Fruit fly (Drosophila melanogaster) whole organism, embryonic: ENCODE measurements around the gene CG32344.

Experiments
- Ada2b ChIP-seq: fragments of 200-800 bp; sonication (Bioruptor generic); IDR thresholded peaks from 2 replicates; pipeline ENCODE4 v1.3.6; 2022; ENCODE audit warnings: missing biosample characterization, missing genetic modification characterization
- CG10274 ChIP-seq: fragments of 200-800 bp; sonication (Bioruptor generic); optimal IDR thresholded peaks from 3 replicates; lab custom pipeline; 2017; ENCODE audit warnings: missing biosample characterization, mild to moderate bottlenecking, missing genetic modification characterization
- CG10959 ChIP-seq: fragments of 200-800 bp; sonication (Bioruptor generic); IDR thresholded peaks from 2 replicates; pipeline ENCODE4 v1.3.6; 2022; ENCODE audit warnings: missing biosample characterization, missing genetic modification characterization
- CG18476 ChIP-seq: fragments of 200-800 bp; sonication (Bioruptor generic); optimal IDR thresholded peaks from 2 replicates; lab custom pipeline; 2016; ENCODE audit warnings: missing biosample characterization, mild to moderate bottlenecking, missing genetic modification characterization
- dpn ChIP-seq, 2 experiments: fragments of 200-800 bp; sonication (Bioruptor generic); optimal IDR thresholded peaks; 3 replicates each; lab custom pipeline; 2016; ENCODE audit warnings: missing biosample characterization in 2 of 2, missing genetic modification characterization in 2 of 2
- sr ChIP-seq: fragments of 200-800 bp; sonication (Bioruptor generic); IDR thresholded peaks from 3 replicates; pipeline ENCODE4 v1.3.6; 2022; ENCODE audit warnings: missing biosample characterization, missing genetic modification characterization
- zfh1 ChIP-seq: fragments of 200-800 bp; sonication (Bioruptor generic); IDR thresholded peaks from 3 replicates; pipeline ENCODE4 v1.3.6; 2022; ENCODE audit warnings: missing biosample characterization, missing genetic modification characterization

The CG32344 gene

DNA sequence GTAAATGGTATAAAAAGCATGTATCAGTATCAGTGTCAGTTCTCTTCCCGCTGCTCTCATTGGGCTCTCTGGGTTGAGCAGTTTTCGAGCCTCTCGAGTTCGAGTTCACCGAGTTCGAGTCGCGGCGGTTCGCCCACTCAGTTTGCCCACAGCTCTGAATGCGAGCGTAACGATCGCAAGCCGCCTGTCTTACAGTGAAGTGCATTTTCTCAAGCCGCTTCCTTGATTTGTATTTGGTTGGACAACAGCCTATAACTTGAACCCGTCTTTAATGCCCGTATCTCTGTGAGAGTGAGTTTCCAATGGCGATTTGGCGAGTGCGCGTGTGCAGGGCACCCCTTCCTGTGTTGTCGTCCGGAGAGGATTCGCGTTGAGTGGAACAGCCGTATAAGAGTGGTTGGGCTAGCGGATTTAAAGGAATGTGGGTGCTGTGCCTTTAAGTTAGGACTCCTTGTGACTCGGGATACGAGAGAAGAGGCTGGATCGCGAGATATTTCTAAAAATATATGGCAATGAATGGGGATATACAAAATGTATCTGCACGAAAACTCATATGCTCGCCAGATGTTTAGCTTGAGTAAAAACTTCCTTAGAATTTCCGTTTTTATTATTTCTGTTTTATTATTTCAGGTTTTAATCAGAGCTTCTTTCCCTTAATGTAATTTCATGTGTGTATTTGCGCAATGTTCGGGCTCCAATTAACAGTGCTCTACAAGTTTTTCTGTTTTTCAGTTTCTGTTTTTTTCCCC, 52.8 kb downstream of the CG32344 start (continued):
- no peak for TF ChIP-seq CG10959 (GFP tag; lab: Robert Waterston, UW)
- TF ChIP-seq dpn (GFP tag; optimal IDR thresholded peaks at IDR 0.05; lab: Kevin White, UChicago) = no peak
- no peak for TF ChIP-seq CG18476 (GFP tag; lab: Kevin White, UChicago)
- no peak for TF ChIP-seq CG10274 (GFP tag; lab: Kevin White, UChicago)
- TF ChIP-seq Ada2b (GFP tag; lab: Robert Waterston, UW) = no peak
- peak; percentile 88 for TF ChIP-seq sr (GFP tag; lab: Robert Waterston, UW)
- TF ChIP-seq zfh1 (GFP tag; lab: Robert Waterston, UW) = no peak
